Fruit fly (Drosophila melanogaster) whole organism, embryonic: ENCODE measurements around the gene Strip.

Source experiments
- Atf3 ChIP-seq: fragments of 200-800 bp; sonication (Bioruptor generic); optimal IDR thresholded peaks from 3 replicates; lab custom pipeline; 2016; ENCODE audit warnings: missing biosample characterization, missing genetic modification characterization
- CG10366 ChIP-seq: fragments of 200-800 bp; sonication (Bioruptor generic); IDR thresholded peaks from 2 replicates; pipeline ENCODE4 v1.3.6; 2022; ENCODE audit warnings: missing biosample characterization, missing genetic modification characterization
- CG14014 ChIP-seq: fragments of 200-800 bp; sonication (Bioruptor generic); IDR thresholded peaks from 2 replicates; pipeline ENCODE4 v1.3.6; 2022; ENCODE audit warnings: missing biosample characterization, missing genetic modification characterization
- CG14667 ChIP-seq: fragments of 200-800 bp; sonication (Bioruptor generic); IDR thresholded peaks from 2 replicates; pipeline ENCODE4 v1.3.6; 2022; ENCODE audit warnings: missing biosample characterization, missing genetic modification characterization
- CG15011 ChIP-seq: fragments of 200-800 bp; sonication (Bioruptor generic); optimal IDR thresholded peaks from 3 replicates; lab custom pipeline; 2018; ENCODE audit warnings: missing biosample characterization, mild to moderate bottlenecking, missing genetic modification characterization
- CG16779 ChIP-seq: fragments of 200-800 bp; sonication (Bioruptor generic); IDR thresholded peaks from 2 replicates; pipeline ENCODE4 v1.3.6; 2022; ENCODE audit warnings: missing biosample characterization, missing genetic modification characterization
- CG17328 ChIP-seq: fragments of 200-800 bp; sonication (Bioruptor generic); IDR thresholded peaks from 2 replicates; pipeline ENCODE4 v1.3.6; 2022; ENCODE audit warnings: missing biosample characterization, missing genetic modification characterization
- CG18262 ChIP-seq: fragments of 200-800 bp; optimal IDR thresholded peaks from 3 replicates; lab custom pipeline; 2019; ENCODE audit warnings: missing biosample characterization, mild to moderate bottlenecking, missing genetic modification characterization, moderate library complexity
- CG18599 ChIP-seq: fragments of 200-800 bp; sonication (Bioruptor generic); optimal IDR thresholded peaks from 3 replicates; lab custom pipeline; 2017; ENCODE audit warnings: missing biosample characterization, missing genetic modification characterization, mild to moderate bottlenecking, moderate library complexity, missing genetic modification reagents
- CG2678 ChIP-seq: fragments of 200-800 bp; sonication (Bioruptor generic); optimal IDR thresholded peaks from 3 replicates; lab custom pipeline; 2019; ENCODE audit warnings: missing biosample characterization, mild to moderate bottlenecking, missing genetic modification characterization, moderate library complexity
- CG31224 ChIP-seq: fragments of 200-800 bp; sonication (Bioruptor generic); IDR thresholded peaks from 2 replicates; pipeline ENCODE4 v1.3.6; 2022; ENCODE audit warnings: missing biosample characterization, missing genetic modification characterization
- CG3407 ChIP-seq: fragments of 200-800 bp; sonication (Bioruptor generic); optimal IDR thresholded peaks from 2 replicates; lab custom pipeline; 2018; ENCODE audit warnings: missing biosample characterization, mild to moderate bottlenecking, missing genetic modification characterization
- CG4360 ChIP-seq: fragments of 200-800 bp; sonication (Bioruptor generic); IDR thresholded peaks from 2 replicates; pipeline ENCODE4 v1.3.6; 2022; ENCODE audit warnings: missing biosample characterization, missing genetic modification characterization
- CG5953 ChIP-seq: fragments of 200-800 bp; sonication (Bioruptor generic); IDR thresholded peaks from 2 replicates; pipeline ENCODE4 v1.3.6; 2022; ENCODE audit warnings: missing biosample characterization, missing genetic modification characterization
- CG7357 ChIP-seq: fragments of 200-800 bp; sonication (Bioruptor generic); IDR thresholded peaks from 3 replicates; pipeline ENCODE4 v1.3.6; 2022; ENCODE audit warnings: missing biosample characterization, missing genetic modification characterization
- CG8388 ChIP-seq: fragments of 200-800 bp; sonication (Bioruptor generic); optimal IDR thresholded peaks from 2 replicates; lab custom pipeline; 2019; ENCODE audit warnings: missing biosample characterization, mild to moderate bottlenecking, missing genetic modification characterization, moderate library complexity
- CG8478 ChIP-seq: fragments of >200 bp; optimal IDR thresholded peaks from 2 replicates; lab custom pipeline; 2018
- CG9215 ChIP-seq: fragments of 200-800 bp; sonication (Bioruptor generic); IDR thresholded peaks from 2 replicates; pipeline ENCODE4 v1.3.6; 2022; ENCODE audit warnings: missing biosample characterization, missing genetic modification characterization
- CG9817 ChIP-seq: fragments of 200-800 bp; sonication (Bioruptor generic); optimal IDR thresholded peaks from 2 replicates; lab custom pipeline; 2018; ENCODE audit warnings: missing biosample characterization, mild to moderate bottlenecking, missing genetic modification characterization, moderate library complexity
- CTCF ChIP-seq: fragments of 200-800 bp; sonication (Bioruptor generic); optimal IDR thresholded peaks from 2 replicates; lab custom pipeline; 2017; ENCODE audit warnings: missing biosample characterization, mild to moderate bottlenecking, missing genetic modification characterization, moderate library complexity
- D ChIP-seq, 2 experiments: fragments of 200-800 bp in 1 of 2; fragments of >200 bp in 1 of 2; sonication (Bioruptor generic) in 1 of 2; optimal IDR thresholded peaks; 2 replicates in 1 of 2; 3 replicates in 1 of 2; lab custom pipeline; 2017; ENCODE audit warnings: mild to moderate bottlenecking in 1 of 2, missing biosample characterization in 1 of 2, missing genetic modification characterization in 1 of 2, missing genetic modification reagents in 1 of 2
- Dek ChIP-seq: fragments of 200-800 bp; sonication (Bioruptor generic); optimal IDR thresholded peaks from 3 replicates; lab custom pipeline; 2019; ENCODE audit warnings: missing biosample characterization, mild to moderate bottlenecking, missing genetic modification characterization, moderate library complexity
- Dref ChIP-seq: fragments of 200-800 bp; sonication (Bioruptor generic); IDR thresholded peaks from 2 replicates; pipeline ENCODE4 v1.3.6; 2022; ENCODE audit warnings: missing biosample characterization, missing genetic modification characterization
- Elba2 ChIP-seq: fragments of 200-800 bp; sonication (Bioruptor generic); optimal IDR thresholded peaks from 3 replicates; lab custom pipeline; 2016; ENCODE audit warnings: missing biosample characterization, missing genetic modification characterization
- Myb ChIP-seq: fragments of 200-800 bp; sonication (Bioruptor generic); optimal IDR thresholded peaks from 2 replicates; lab custom pipeline; 2016; ENCODE audit warnings: missing biosample characterization, missing genetic modification characterization
- NK7.1 ChIP-seq: fragments of 200-800 bp; sonication (Bioruptor generic); optimal IDR thresholded peaks from 3 replicates; lab custom pipeline; 2016; ENCODE audit warnings: missing biosample characterization, missing genetic modification characterization
- Ravus ChIP-seq: fragments of 200-800 bp; sonication (Bioruptor generic); IDR thresholded peaks from 2 replicates; pipeline ENCODE4 v1.3.6; 2022; ENCODE audit warnings: missing biosample characterization, missing genetic modification characterization
- Side ChIP-seq: fragments of 200-800 bp; sonication (Bioruptor generic); optimal IDR thresholded peaks from 2 replicates; lab custom pipeline; 2016; ENCODE audit warnings: missing biosample characterization, missing genetic modification characterization
- Sox100B ChIP-seq: fragments of 200-800 bp; sonication (Bioruptor generic); optimal IDR thresholded peaks from 3 replicates; lab custom pipeline; 2018; ENCODE audit warnings: missing biosample characterization, mild to moderate bottlenecking, missing genetic modification characterization
- Stat92E ChIP-seq, 3 experiments: fragments of >200 bp in 2 of 3; fragments of 200-800 bp in 1 of 3; sonication (Bioruptor generic) in 1 of 3; optimal IDR thresholded peaks; 2 replicates each; lab custom pipeline; 2017 to 2019; ENCODE audit warnings: missing biosample characterization in 3 of 3, missing genetic modification characterization in 3 of 3, mild to moderate bottlenecking in 1 of 3, moderate library complexity in 1 of 3
- ara ChIP-seq: fragments of 200-800 bp; sonication (Bioruptor generic); IDR thresholded peaks from 2 replicates; pipeline ENCODE4 v1.3.6; 2022; ENCODE audit warnings: missing biosample characterization, missing genetic modification characterization
- cwo ChIP-seq: fragments of 200-800 bp; sonication (Bioruptor generic); optimal IDR thresholded peaks from 3 replicates; lab custom pipeline; 2017; ENCODE audit warnings: missing biosample characterization, missing genetic modification characterization, mild to moderate bottlenecking, moderate library complexity, missing genetic modification reagents
- ems ChIP-seq: fragments of 200-800 bp; sonication (Bioruptor generic); optimal IDR thresholded peaks from 3 replicates; lab custom pipeline; 2016; ENCODE audit warnings: missing biosample characterization, missing genetic modification characterization
- eyg ChIP-seq: fragments of 200-800 bp; sonication (Bioruptor generic); optimal IDR thresholded peaks from 3 replicates; lab custom pipeline; 2016; ENCODE audit warnings: missing biosample characterization, missing genetic modification characterization
- ftz-f1 ChIP-seq: fragments of 200-800 bp; sonication (Bioruptor generic); optimal IDR thresholded peaks from 2 replicates; lab custom pipeline; 2016; ENCODE audit warnings: missing biosample characterization, missing genetic modification characterization
- hkb ChIP-seq, 2 experiments: fragments of 200-800 bp in 1 of 2; fragments of >200 bp in 1 of 2; sonication (Bioruptor generic) in 1 of 2; IDR thresholded peaks in 1 of 2; optimal IDR thresholded peaks in 1 of 2; 2 replicates each; pipeline versions ENCODE4 v1.3.6 to Lab custom; 2017 to 2022; ENCODE audit warnings: missing biosample characterization in 1 of 2, missing genetic modification characterization in 1 of 2
- klu ChIP-seq: fragments of 200-800 bp; sonication (Bioruptor generic); IDR thresholded peaks from 2 replicates; pipeline ENCODE4 v1.3.6; 2022; ENCODE audit warnings: missing biosample characterization, missing genetic modification characterization
- kni ChIP-seq: fragments of 200-800 bp; sonication (Bioruptor generic); optimal IDR thresholded peaks from 3 replicates; lab custom pipeline; 2017; ENCODE audit warnings: mild to moderate bottlenecking, missing biosample characterization, missing genetic modification reagents, missing genetic modification characterization
- lab ChIP-seq: fragments of 200-800 bp; sonication (Bioruptor generic); optimal IDR thresholded peaks from 3 replicates; lab custom pipeline; 2017; ENCODE audit warnings: missing biosample characterization, missing genetic modification characterization, mild to moderate bottlenecking, moderate library complexity, missing genetic modification reagents
- lbe ChIP-seq: fragments of 200-800 bp; sonication (Bioruptor generic); optimal IDR thresholded peaks from 2 replicates; lab custom pipeline; 2016; ENCODE audit warnings: missing biosample characterization, mild to moderate bottlenecking, missing genetic modification characterization
- pfk ChIP-seq: fragments of 200-800 bp; sonication (Bioruptor generic); optimal IDR thresholded peaks from 2 replicates; lab custom pipeline; 2018; ENCODE audit warnings: missing biosample characterization, mild to moderate bottlenecking, missing genetic modification characterization, moderate library complexity
- run ChIP-seq: fragments of 200-800 bp; sonication (Bioruptor generic); optimal IDR thresholded peaks from 3 replicates; lab custom pipeline; 2018; ENCODE audit warnings: missing biosample characterization, mild to moderate bottlenecking, missing genetic modification characterization
- seq ChIP-seq: fragments of 200-800 bp; sonication (Bioruptor generic); IDR thresholded peaks from 2 replicates; pipeline ENCODE4 v1.3.6; 2022; ENCODE audit warnings: missing biosample characterization, missing genetic modification characterization
- vnd ChIP-seq: fragments of 200-800 bp; sonication (Bioruptor generic); IDR thresholded peaks from 3 replicates; pipeline ENCODE4 v1.3.6; 2022; ENCODE audit warnings: missing biosample characterization, missing genetic modification characterization; ENCODE audit not compliant: partially characterized antibody
- zen ChIP-seq: fragments of 200-800 bp; sonication (Bioruptor generic); optimal IDR thresholded peaks from 3 replicates; lab custom pipeline; 2018; ENCODE audit warnings: missing biosample characterization, mild to moderate bottlenecking, missing genetic modification characterization, moderate library complexity

Gene Strip

DNA sequence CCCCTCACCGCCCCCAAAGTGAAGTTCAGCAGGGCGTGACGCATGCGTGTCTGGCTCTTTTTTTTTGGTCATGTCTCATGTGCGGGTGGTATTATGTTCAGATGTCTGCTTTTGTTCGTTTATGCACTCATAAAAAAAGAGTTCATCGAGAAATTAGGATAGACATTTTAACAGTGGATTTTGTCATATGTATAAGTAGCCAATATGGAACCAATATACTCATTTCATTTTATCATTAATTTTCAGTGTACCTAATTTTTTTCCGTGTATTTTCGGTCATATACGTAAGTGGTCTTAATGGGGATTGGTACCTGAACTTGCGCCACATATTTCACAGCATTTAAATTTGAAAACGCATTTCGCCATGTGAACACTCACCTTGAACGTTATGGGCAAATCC, 28.3 kb downstream of the Strip start (continued):
- peak; percentile 27 for TF ChIP-seq eyg (GFP tag; lab: Kevin White, UChicago)
- no peak for TF ChIP-seq D (optimal IDR thresholded peaks at IDR 0.05; lab: Kevin White, UChicago)
- TF ChIP-seq D (GFP tag; optimal IDR thresholded peaks at IDR 0.05; lab: Kevin White, UChicago): peak; percentile 53
- TF ChIP-seq CG17328 (GFP tag; lab: Robert Waterston, UW): peak; percentile 77
- TF ChIP-seq CG18262: peak; percentile 66
- no peak for TF ChIP-seq CG8478 (lab: Kevin White, UChicago)
- TF ChIP-seq CG15011: no peak
- TF ChIP-seq CG2678 (tag; lab: Kevin White, UChicago): peak; percentile 77
- no peak for TF ChIP-seq pfk (GFP tag; lab: Kevin White, UChicago)
- TF ChIP-seq CG5953 (GFP tag; lab: Robert Waterston, UW): peak; percentile 45; the same call in 1 of the 2 replicates
- TF ChIP-seq CG4360 (GFP tag; lab: Robert Waterston, UW): peak; percentile 20; the same call in 1 of the 2 replicates
- TF ChIP-seq CG8388 (GFP tag; lab: Kevin White, UChicago): peak; percentile 63
- TF ChIP-seq ems: peak; percentile 8
- TF ChIP-seq Sox100B (GFP tag; lab: Kevin White, UChicago): peak; percentile 61
- peak; percentile 4 for TF ChIP-seq Myb (GFP tag; lab: Kevin White, UChicago)
- no peak for TF ChIP-seq Side (GFP tag; lab: Kevin White, UChicago)
- TF ChIP-seq CG14014 (GFP tag; lab: Robert Waterston, UW): peak; percentile 72; the same call in 1 of the 2 replicates
- TF ChIP-seq Dek (tag; lab: Kevin White, UChicago): peak; percentile 40
- TF ChIP-seq Ravus (GFP tag; lab: Robert Waterston, UW): peak; percentile 9; the same call in 1 of the 2 replicates
- no peak for TF ChIP-seq Elba2
- no peak for TF ChIP-seq Stat92E (GFP tag; optimal IDR thresholded peaks at IDR 0.05; lab: Kevin White, UChicago)
- no peak for TF ChIP-seq Atf3 (GFP tag; lab: Kevin White, UChicago)
- TF ChIP-seq cwo: peak; percentile 29
- TF ChIP-seq seq: peak; percentile 69
- peak; percentile 10 for TF ChIP-seq zen
- peak; percentile 74 for TF ChIP-seq CG10366 (GFP tag; lab: Robert Waterston, UW)
- no peak for TF ChIP-seq lbe (GFP tag; lab: Kevin White, UChicago)
- no peak for TF ChIP-seq klu
- TF ChIP-seq CG9817 (tag; lab: Kevin White, UChicago): peak; percentile 24
- no peak for TF ChIP-seq ftz-f1 (GFP tag; lab: Kevin White, UChicago)

DNA sequence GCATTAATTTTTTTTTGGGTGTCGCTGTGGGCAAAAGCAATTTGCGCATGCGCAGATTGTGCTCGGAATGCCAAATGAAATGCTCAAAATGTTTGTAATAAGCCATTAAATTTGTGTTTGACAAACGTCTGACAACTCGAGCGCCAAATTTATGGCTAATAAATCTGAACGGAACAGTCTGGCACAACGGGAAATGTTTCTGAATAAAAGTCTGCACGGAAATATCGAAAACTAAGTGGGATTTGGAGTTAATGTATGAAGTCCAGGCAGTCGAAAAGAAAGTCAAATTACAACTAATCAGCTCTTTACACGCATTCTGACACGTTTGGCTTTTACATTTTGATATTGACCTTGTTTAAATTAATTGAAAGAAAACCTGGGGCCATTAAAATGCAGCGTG, 37.5 kb downstream of the Strip start, which contains the start of gene CG12009:
CG12009 (plus strand) TSS at position 301 of the 400 bp plus-strand sequence.
- no peak for TF ChIP-seq CG18599 (GFP tag; lab: Kevin White, UChicago)
- no peak for TF ChIP-seq CG3407 (GFP tag; lab: Kevin White, UChicago)
- TF ChIP-seq hkb (optimal IDR thresholded peaks at IDR 0.05; lab: Kevin White, UChicago): no peak
- no peak for TF ChIP-seq hkb (GFP tag; IDR thresholded peaks at IDR 0.05; lab: Robert Waterston, UW)
- no peak for TF ChIP-seq CG14667 (GFP tag; lab: Robert Waterston, UW)
- no peak for TF ChIP-seq CG31224 (GFP tag; lab: Robert Waterston, UW)
- TF ChIP-seq CG7357 (GFP tag; lab: Robert Waterston, UW): no peak
- no peak for TF ChIP-seq CG9215 (GFP tag; lab: Robert Waterston, UW)
- TF ChIP-seq CG16779 (GFP tag; lab: Robert Waterston, UW): no peak
- no peak for TF ChIP-seq NK7.1 (GFP tag; lab: Kevin White, UChicago)
- TF ChIP-seq lab: no peak
- TF ChIP-seq ara (GFP tag; lab: Robert Waterston, UW): no peak
- no peak for TF ChIP-seq vnd (GFP tag; lab: Robert Waterston, UW)
- no peak for TF ChIP-seq kni
- no peak for TF ChIP-seq Dref (GFP tag; lab: Robert Waterston, UW)
- TF ChIP-seq CTCF (GFP tag; lab: Kevin White, UChicago): no peak
- TF ChIP-seq run (tag; lab: Kevin White, UChicago): no peak
- TF ChIP-seq zen: no peak
- TF ChIP-seq, all 482 proteins: peak for 0
